Worm (Caenorhabditis elegans) whole organism, L3 larva: ENCODE data around the gene cpi-1.

Source experiments
- R02D3.7 ChIP-seq: fragments of 150-350 bp; optimal IDR thresholded peaks from 2 replicates; lab custom pipeline; 2014; ENCODE audit warnings: missing biosample characterization, missing genetic modification characterization
- ama-1 ChIP-seq: fragments of 150-350 bp; optimal IDR thresholded peaks from 2 replicates; lab custom pipeline; 2018
- ceh-28 ChIP-seq: fragments of 150-350 bp; optimal IDR thresholded peaks from 2 replicates; lab custom pipeline; 2014; ENCODE audit warnings: missing biosample characterization, missing genetic modification reagents, missing genetic modification characterization
- pqm-1 ChIP-seq: fragments of 150-350 bp; optimal IDR thresholded peaks from 2 replicates; lab custom pipeline; 2017; ENCODE audit warnings: missing biosample characterization, missing genetic modification characterization, inconsistent platforms
- zag-1 ChIP-seq: fragments of 150-350 bp; optimal IDR thresholded peaks from 2 replicates; lab custom pipeline; 2014; ENCODE audit warnings: missing biosample characterization, missing genetic modification characterization

- no peak for TF ChIP-seq ceh-28 (tag; lab: Kevin White, UChicago)
- no peak for TF ChIP-seq ama-1 (lab: Kevin White, UChicago)
- TF ChIP-seq R02D3.7 = no peak
- no peak for TF ChIP-seq pqm-1 (tag; lab: Kevin White, UChicago)
- TF ChIP-seq zag-1 (tag; lab: Kevin White, UChicago) = no peak
Measured at ce11 chrIV:6071026-6071425, 22.5 kb downstream of the cpi-1 start.
